Worm (Caenorhabditis elegans) whole organism, L3 larva: ENCODE data around the gene tmem-135.

Experiments
- R02D3.7 ChIP-seq: fragments of 150-350 bp; optimal IDR thresholded peaks from 2 replicates; lab custom pipeline; 2014; ENCODE audit warnings: missing biosample characterization, missing genetic modification characterization
- ZK546.5 ChIP-seq: sonication (generic microtip); optimal IDR thresholded peaks from 2 replicates; lab custom pipeline; 2017; ENCODE audit warnings: missing biosample characterization, missing genetic modification characterization
- ama-1 ChIP-seq: fragments of 150-350 bp; optimal IDR thresholded peaks from 2 replicates; lab custom pipeline; 2018
- ceh-16 ChIP-seq: sonication (generic microtip); optimal IDR thresholded peaks from 2 replicates; lab custom pipeline; 2017; ENCODE audit warnings: missing biosample characterization, missing genetic modification characterization
- ceh-28 ChIP-seq: fragments of 150-350 bp; optimal IDR thresholded peaks from 2 replicates; lab custom pipeline; 2014; ENCODE audit warnings: missing biosample characterization, missing genetic modification reagents, missing genetic modification characterization
- ceh-9 ChIP-seq: sonication (generic microtip); optimal IDR thresholded peaks from 2 replicates; lab custom pipeline; 2018; ENCODE audit warnings: missing biosample characterization, missing genetic modification characterization
- daf-12 ChIP-seq: fragments of 150-350 bp; optimal IDR thresholded peaks from 2 replicates; lab custom pipeline; 2014; ENCODE audit warnings: missing biosample characterization, missing genetic modification reagents, missing genetic modification characterization
- egl-27 ChIP-seq: sonication (generic microtip); optimal IDR thresholded peaks from 4 replicates; lab custom pipeline; 2017; ENCODE audit warnings: missing biosample characterization, missing genetic modification reagents, missing genetic modification characterization
- egl-5 ChIP-seq: fragments of 150-350 bp; optimal IDR thresholded peaks from 2 replicates; lab custom pipeline; 2017; ENCODE audit warnings: missing biosample characterization, missing genetic modification reagents, missing genetic modification characterization, inconsistent platforms
- elt-2 ChIP-seq: sonication (generic microtip); optimal IDR thresholded peaks from 2 replicates; lab custom pipeline; 2016; ENCODE audit warnings: missing genetic modification reagents, mild to moderate bottlenecking, missing genetic modification characterization, missing compliant biosample characterization
- elt-3 ChIP-seq, 3 experiments: fragments of 150-350 bp in 1 of 3; sonication (generic microtip) in 2 of 3; optimal IDR thresholded peaks; 2 replicates in 2 of 3; 4 replicates in 1 of 3; lab custom pipeline; 2014 to 2017; ENCODE audit warnings: missing biosample characterization in 3 of 3, missing genetic modification characterization in 3 of 3
- fkh-2 ChIP-seq: fragments of 150-350 bp; optimal IDR thresholded peaks from 2 replicates; lab custom pipeline; 2014; ENCODE audit warnings: missing biosample characterization, missing genetic modification reagents, missing genetic modification characterization
- fos-1 ChIP-seq: fragments of 150-350 bp; optimal IDR thresholded peaks from 2 replicates; lab custom pipeline; 2014; ENCODE audit warnings: missing biosample characterization, missing genetic modification characterization
- hmg-11 ChIP-seq: sonication (generic microtip); optimal IDR thresholded peaks from 2 replicates; lab custom pipeline; 2016; ENCODE audit warnings: missing genetic modification characterization, missing compliant biosample characterization
- jun-1 ChIP-seq: fragments of 150-350 bp; optimal IDR thresholded peaks from 2 replicates; lab custom pipeline; 2014; ENCODE audit warnings: missing biosample characterization, missing genetic modification reagents, missing genetic modification characterization
- lin-39 ChIP-seq: fragments of 150-350 bp; optimal IDR thresholded peaks from 2 replicates; lab custom pipeline; 2018; ENCODE audit warnings: missing biosample characterization, missing genetic modification reagents, missing genetic modification characterization
- nfya-1 ChIP-seq: sonication (generic microtip); optimal IDR thresholded peaks from 2 replicates; lab custom pipeline; 2017; ENCODE audit warnings: missing genetic modification characterization, mild to moderate bottlenecking, missing compliant biosample characterization, antibody characterized with exemption, moderate library complexity; ENCODE audit not compliant: insufficient read depth
- nhr-11 ChIP-seq: fragments of 150-350 bp; optimal IDR thresholded peaks from 2 replicates; lab custom pipeline; 2014; ENCODE audit warnings: missing biosample characterization, missing genetic modification characterization
- nhr-12 ChIP-seq: fragments of 150-350 bp; optimal IDR thresholded peaks from 2 replicates; lab custom pipeline; 2014; ENCODE audit warnings: missing biosample characterization, missing genetic modification characterization
- nhr-23 ChIP-seq: fragments of 150-350 bp; optimal IDR thresholded peaks from 2 replicates; lab custom pipeline; 2014; ENCODE audit warnings: missing biosample characterization, missing genetic modification reagents, missing genetic modification characterization
- nhr-67 ChIP-seq: fragments of 150-350 bp; optimal IDR thresholded peaks from 2 replicates; lab custom pipeline; 2014; ENCODE audit warnings: missing biosample characterization, missing genetic modification characterization
- nhr-76 ChIP-seq: fragments of 150-350 bp; sonication (generic microtip); optimal IDR thresholded peaks from 5 replicates; lab custom pipeline; 2014; ENCODE audit warnings: missing biosample characterization, missing genetic modification characterization
- sea-2 ChIP-seq: fragments of 150-350 bp; sonication (generic microtip); optimal IDR thresholded peaks from 4 replicates; lab custom pipeline; 2014; ENCODE audit warnings: missing biosample characterization, missing genetic modification reagents, missing genetic modification characterization
- snpc-4 ChIP-seq: fragments of 150-350 bp; optimal IDR thresholded peaks from 2 replicates; lab custom pipeline; 2014; ENCODE audit warnings: missing biosample characterization, missing genetic modification characterization
- tbx-2 ChIP-seq: sonication (generic microtip); optimal IDR thresholded peaks from 2 replicates; lab custom pipeline; 2016; ENCODE audit warnings: mild to moderate bottlenecking, missing genetic modification characterization, missing compliant biosample characterization
- unc-39 ChIP-seq: sonication (generic microtip); optimal IDR thresholded peaks from 4 replicates; lab custom pipeline; 2017; ENCODE audit warnings: missing biosample characterization, missing genetic modification characterization
- unc-62 ChIP-seq: fragments of 150-350 bp; sonication (generic microtip); optimal IDR thresholded peaks from 4 replicates; lab custom pipeline; 2014; ENCODE audit warnings: missing biosample characterization, missing genetic modification reagents, missing genetic modification characterization
- zag-1 ChIP-seq: fragments of 150-350 bp; optimal IDR thresholded peaks from 2 replicates; lab custom pipeline; 2014; ENCODE audit warnings: missing biosample characterization, missing genetic modification characterization
- ztf-4 ChIP-seq: fragments of 150-350 bp; optimal IDR thresholded peaks from 2 replicates; lab custom pipeline; 2014; ENCODE audit warnings: missing biosample characterization, missing genetic modification characterization

The tmem-135 gene

DNA sequence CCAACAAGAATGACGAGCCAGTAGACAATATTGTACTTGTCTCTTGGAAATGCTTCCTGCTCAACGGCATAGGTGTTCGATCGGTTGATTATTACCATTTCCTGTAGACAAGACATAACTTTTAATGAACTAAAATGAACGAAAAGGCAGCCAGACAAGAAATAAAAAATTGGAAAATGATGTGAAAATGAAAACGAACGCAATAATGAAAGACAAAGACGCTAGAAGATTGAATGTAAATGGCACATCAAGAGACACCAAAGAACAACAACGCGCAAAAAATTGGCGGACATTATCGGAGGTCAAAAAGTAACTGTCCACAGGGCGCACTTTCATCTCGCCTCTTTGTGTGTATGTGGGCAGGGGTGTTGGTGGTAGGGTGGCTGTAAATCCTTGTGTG, 24.4 kb upstream of the tmem-135 start, which contains the start of gene ent-5:
TSS of gene ent-5 (minus strand) at position 101 of the 400 bp plus-strand sequence.
- TF ChIP-seq lin-39 (tag; lab: Kevin White, UChicago) (no peak), ama-1 (lab: Kevin White, UChicago) (no peak), hmg-11 (no peak)

- TF ChIP-seq ceh-16 = no peak
- no peak for TF ChIP-seq ceh-9
- TF ChIP-seq daf-12 (tag; lab: Kevin White, UChicago) = no peak
- no peak for TF ChIP-seq nfya-1
- TF ChIP-seq nhr-76 (tag; lab: Kevin White, UChicago) = no peak
- no peak for TF ChIP-seq elt-2 (tag; lab: Kevin White, UChicago)
- TF ChIP-seq, all 47 proteins: peak for 0
Observed at ce11 chrX:4651428-4651827, 22.1 kb upstream of the tmem-135 start.

DNA sequence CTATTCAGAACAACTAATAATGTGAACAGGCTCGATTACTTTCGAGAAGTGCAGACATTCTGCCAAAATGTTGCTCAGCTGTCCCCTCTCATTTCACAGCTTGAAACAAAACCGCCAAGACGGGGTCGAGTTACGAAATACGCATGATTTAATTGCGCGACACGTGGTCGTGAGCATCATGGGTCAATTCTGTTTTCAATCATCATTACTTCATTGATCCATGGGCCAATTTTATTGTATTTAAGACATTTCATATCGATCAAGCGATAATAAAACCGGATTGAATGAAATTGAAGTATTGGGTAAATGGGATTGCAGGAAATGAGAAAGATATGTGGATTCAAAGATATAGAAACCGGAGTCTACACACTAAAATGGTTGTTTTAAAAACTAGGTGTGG, 20.6 kb upstream of the tmem-135 start:
- TF ChIP-seq lin-39 (tag; lab: Kevin White, UChicago) (no peak), jun-1 (tag; lab: Kevin White, UChicago) (no peak), sea-2 (no peak), ZK546.5 (tag; lab: Kevin White, UChicago) (no peak), snpc-4 (no peak), elt-3 (tag; optimal IDR thresholded peaks at IDR 0.05; lab: Kevin White, UChicago) (no peak), elt-2 (tag; lab: Kevin White, UChicago) (no peak), nhr-11 (tag; lab: Kevin White, UChicago) (no peak), zag-1 (no peak), nhr-12 (tag; lab: Kevin White, UChicago) (no peak)

DNA sequence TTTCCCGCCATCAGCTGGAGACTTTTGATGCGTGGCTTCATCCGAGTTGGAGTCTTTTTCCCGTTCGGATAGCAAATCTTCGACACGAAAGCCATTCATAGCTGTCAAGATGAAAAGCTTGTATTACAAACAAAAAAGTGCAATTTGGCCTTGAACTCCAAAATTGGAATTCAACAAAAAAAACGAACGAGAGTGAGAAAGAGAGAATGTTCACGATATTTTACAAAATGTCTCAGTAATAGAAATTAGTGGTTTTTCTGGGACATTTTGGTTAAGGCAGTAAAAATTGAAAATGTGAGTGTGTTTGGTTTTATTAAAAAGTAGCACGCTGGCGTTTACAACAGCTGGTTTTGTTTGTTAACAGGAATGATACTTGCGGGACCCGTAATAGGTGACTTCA, 19.4 kb upstream of the tmem-135 start, which contains the start of gene ceh-1:
TSS of gene ceh-1 (minus strand) at position 101 of the 400 bp plus-strand sequence.
- TF ChIP-seq sea-2 (no peak), ztf-4 (tag; lab: Kevin White, UChicago) (no peak), nhr-23 (tag; lab: Kevin White, UChicago) (no peak)

DNA sequence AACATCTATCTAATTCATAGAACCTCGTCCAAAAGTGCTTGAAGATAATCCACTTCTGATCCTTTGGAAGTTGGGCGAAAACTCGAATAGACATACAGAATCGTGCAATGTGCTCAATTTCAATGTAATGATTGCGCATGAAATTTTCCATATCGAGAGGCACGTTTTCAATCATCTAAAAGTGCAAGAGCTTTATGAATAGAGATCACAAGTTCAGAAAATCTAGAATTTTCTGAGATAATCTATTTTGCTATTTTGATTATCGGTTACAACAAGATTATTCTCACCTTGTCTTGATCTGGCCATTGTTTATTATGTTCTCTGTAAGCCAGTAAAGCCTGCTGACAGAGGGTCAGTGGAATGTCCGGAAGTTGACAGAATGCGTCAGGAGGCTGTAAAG, 15.9 kb upstream of the tmem-135 start:
- TF ChIP-seq sea-2 (no peak), nfya-1 (no peak), ceh-28 (tag; lab: Kevin White, UChicago) (no peak), R02D3.7 (tag; lab: Kevin White, UChicago) (no peak), ZK546.5 (tag; lab: Kevin White, UChicago) (no peak), unc-39 (tag; lab: Kevin White, UChicago) (no peak), ceh-16 (no peak), ama-1 (lab: Kevin White, UChicago) (no peak), nhr-67 (tag; lab: Kevin White, UChicago) (no peak), tbx-2 (tag; lab: Kevin White, UChicago) (no peak), fkh-2 (tag; lab: Kevin White, UChicago) (no peak)

DNA sequence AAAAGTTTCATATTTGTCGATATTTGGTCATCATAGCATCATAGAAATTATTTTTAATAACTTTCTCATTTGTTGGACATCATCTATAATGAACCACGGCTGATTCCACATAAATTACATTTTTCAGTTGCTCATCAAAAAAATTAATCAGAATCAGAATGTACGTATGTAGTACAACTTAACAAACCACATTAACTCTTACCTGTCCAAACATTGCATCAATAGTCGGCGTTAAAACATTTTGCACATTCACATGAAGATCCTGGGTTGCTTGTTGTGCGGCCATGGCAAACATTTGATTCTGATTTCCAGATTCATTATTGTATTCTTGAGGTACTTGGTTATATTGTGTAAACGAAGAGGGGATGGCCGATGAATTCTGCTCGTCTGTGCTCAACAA, 15.2 kb upstream of the tmem-135 start:
- TF ChIP-seq hmg-11 (no peak), egl-27 (tag; lab: Kevin White, UChicago) (no peak), unc-39 (tag; lab: Kevin White, UChicago) (no peak), fos-1 (tag; lab: Kevin White, UChicago) (no peak)

ce11 chrX:4658706-4659105, 14.8 kb upstream of the tmem-135 start:
- TF ChIP-seq ceh-28 (tag; lab: Kevin White, UChicago) = no peak
- TF ChIP-seq nhr-76 (tag; lab: Kevin White, UChicago) = no peak
- no peak for TF ChIP-seq egl-5
- no peak for TF ChIP-seq nhr-12 (tag; lab: Kevin White, UChicago)
- no peak for TF ChIP-seq unc-62 (GFP tag; lab: Kevin White, UChicago)
- TF ChIP-seq tbx-2 (tag; lab: Kevin White, UChicago) = no peak
- TF ChIP-seq elt-2 (tag; lab: Kevin White, UChicago) = peak; percentile 40
